Fruit fly (Drosophila melanogaster) whole organism, embryonic: ENCODE measurements around the gene ec.

Source experiments
- Awh ChIP-seq: fragments of 200-800 bp; sonication (Bioruptor generic); IDR thresholded peaks from 2 replicates; pipeline ENCODE4, ENCODE4 v1.3.6; 2022; ENCODE audit warnings: missing biosample characterization, missing genetic modification characterization
- B-H2 ChIP-seq: fragments of 200-800 bp; sonication (Bioruptor generic); optimal IDR thresholded peaks from 2 replicates; lab custom pipeline; 2018; ENCODE audit warnings: missing biosample characterization, mild to moderate bottlenecking, missing genetic modification characterization
- CG10147 ChIP-seq: fragments of 200-800 bp; sonication (Bioruptor generic); optimal IDR thresholded peaks from 2 replicates; lab custom pipeline; 2019; ENCODE audit warnings: missing biosample characterization, mild to moderate bottlenecking, missing genetic modification characterization, moderate library complexity
- CG10565 ChIP-seq: fragments of 200-800 bp; sonication (Bioruptor generic); optimal IDR thresholded peaks from 3 replicates; lab custom pipeline; 2016; ENCODE audit warnings: missing biosample characterization, mild to moderate bottlenecking, missing genetic modification characterization
- CG12104 ChIP-seq: fragments of 200-800 bp; sonication (Bioruptor generic); optimal IDR thresholded peaks from 3 replicates; lab custom pipeline; 2016; ENCODE audit warnings: missing biosample characterization, missing genetic modification characterization
- CG13123 ChIP-seq: fragments of 200-800 bp; sonication (Bioruptor generic); optimal IDR thresholded peaks from 2 replicates; lab custom pipeline; 2016; ENCODE audit warnings: missing biosample characterization, missing genetic modification characterization
- CG13424 ChIP-seq: fragments of 200-800 bp; sonication (Bioruptor generic); optimal IDR thresholded peaks from 2 replicates; lab custom pipeline; 2019; ENCODE audit warnings: missing biosample characterization, mild to moderate bottlenecking, missing genetic modification characterization, moderate library complexity
- CG13894 ChIP-seq: fragments of 200-800 bp; sonication (Bioruptor generic); optimal IDR thresholded peaks from 3 replicates; lab custom pipeline; 2018; ENCODE audit warnings: missing biosample characterization, mild to moderate bottlenecking, missing genetic modification characterization, moderate library complexity
- CG14014 ChIP-seq: fragments of 200-800 bp; sonication (Bioruptor generic); IDR thresholded peaks from 2 replicates; pipeline ENCODE4 v1.3.6; 2022; ENCODE audit warnings: missing biosample characterization, missing genetic modification characterization
- CG16779 ChIP-seq: fragments of 200-800 bp; sonication (Bioruptor generic); IDR thresholded peaks from 2 replicates; pipeline ENCODE4 v1.3.6; 2022; ENCODE audit warnings: missing biosample characterization, missing genetic modification characterization
- CG18011 ChIP-seq: fragments of 200-800 bp; sonication (Bioruptor generic); optimal IDR thresholded peaks from 2 replicates; lab custom pipeline; 2017; ENCODE audit warnings: missing biosample characterization, missing genetic modification characterization, mild to moderate bottlenecking, moderate library complexity, missing genotype
- CG1832 ChIP-seq: fragments of 200-800 bp; sonication (Bioruptor generic); optimal IDR thresholded peaks from 2 replicates; lab custom pipeline; 2017; ENCODE audit warnings: missing biosample characterization, mild to moderate bottlenecking, missing genetic modification characterization, inconsistent platforms
- CG2202 ChIP-seq: fragments of 200-800 bp; sonication (Bioruptor generic); optimal IDR thresholded peaks from 2 replicates; lab custom pipeline; 2018; ENCODE audit warnings: missing biosample characterization, mild to moderate bottlenecking, missing genetic modification characterization
- CG32767 ChIP-seq: fragments of 200-800 bp; sonication (Bioruptor generic); IDR thresholded peaks from 2 replicates; pipeline ENCODE4 v1.3.6; 2022; ENCODE audit warnings: missing biosample characterization, missing genetic modification characterization
- CG3281 ChIP-seq: fragments of 200-800 bp; sonication (Bioruptor generic); optimal IDR thresholded peaks from 3 replicates; lab custom pipeline; 2017; ENCODE audit warnings: missing biosample characterization, mild to moderate bottlenecking, missing genetic modification characterization
- CG34376 ChIP-seq: fragments of 200-800 bp; sonication (Bioruptor generic); optimal IDR thresholded peaks from 2 replicates; lab custom pipeline; 2018; ENCODE audit warnings: missing biosample characterization, mild to moderate bottlenecking, missing genetic modification characterization
- CG3847 ChIP-seq: fragments of 200-800 bp; sonication (Bioruptor generic); IDR thresholded peaks from 2 replicates; pipeline ENCODE4 v1.3.6; 2022; ENCODE audit warnings: missing biosample characterization, missing genetic modification characterization
- CG4854 ChIP-seq: fragments of 200-800 bp; sonication (Bioruptor generic); optimal IDR thresholded peaks from 2 replicates; lab custom pipeline; 2016; ENCODE audit warnings: missing biosample characterization, missing genetic modification characterization, inconsistent platforms
- CG6683 ChIP-seq: fragments of 200-800 bp; sonication (Bioruptor generic); optimal IDR thresholded peaks from 2 replicates; lab custom pipeline; 2017; ENCODE audit warnings: missing biosample characterization, mild to moderate bottlenecking, missing genetic modification characterization, missing genetic modification reagents
- CG8290 ChIP-seq, 3 experiments: fragments of 200-800 bp; sonication (Bioruptor generic); optimal IDR thresholded peaks; 2 replicates each; lab custom pipeline; 2016 to 2019; ENCODE audit warnings: missing biosample characterization in 3 of 3, missing genetic modification characterization in 3 of 3, mild to moderate bottlenecking in 2 of 3, moderate library complexity in 1 of 3
- CG9797 ChIP-seq: fragments of 200-800 bp; sonication (Bioruptor generic); optimal IDR thresholded peaks from 3 replicates; lab custom pipeline; 2018; ENCODE audit warnings: missing biosample characterization, mild to moderate bottlenecking, missing genetic modification characterization
- D19B ChIP-seq: fragments of 200-800 bp; sonication (Bioruptor generic); optimal IDR thresholded peaks from 2 replicates; lab custom pipeline; 2017; ENCODE audit warnings: missing biosample characterization, mild to moderate bottlenecking, missing genetic modification characterization
- Dek ChIP-seq: fragments of 200-800 bp; sonication (Bioruptor generic); optimal IDR thresholded peaks from 3 replicates; lab custom pipeline; 2019; ENCODE audit warnings: missing biosample characterization, mild to moderate bottlenecking, missing genetic modification characterization, moderate library complexity
- Dref ChIP-seq: fragments of 200-800 bp; sonication (Bioruptor generic); IDR thresholded peaks from 2 replicates; pipeline ENCODE4 v1.3.6; 2022; ENCODE audit warnings: missing biosample characterization, missing genetic modification characterization
- E2f1 ChIP-seq: fragments of 200-800 bp; sonication (Bioruptor generic); IDR thresholded peaks from 2 replicates; pipeline ENCODE4 v1.3.6; 2022; ENCODE audit warnings: missing biosample characterization, missing genetic modification characterization
- E2f2 ChIP-seq: fragments of 200-800 bp; sonication (Bioruptor generic); IDR thresholded peaks from 2 replicates; pipeline ENCODE4 v1.3.6; 2022; ENCODE audit warnings: missing biosample characterization, missing genetic modification characterization
- HHEX ChIP-seq: fragments of 200-800 bp; sonication (Bioruptor generic); optimal IDR thresholded peaks from 3 replicates; lab custom pipeline; 2017; ENCODE audit warnings: missing biosample characterization, mild to moderate bottlenecking, missing genetic modification characterization, missing genetic modification reagents
- HLH4C ChIP-seq: fragments of 200-800 bp; sonication (Bioruptor generic); IDR thresholded peaks from 3 replicates; pipeline ENCODE4 v1.3.6; 2022; ENCODE audit warnings: missing biosample characterization, missing genetic modification characterization; ENCODE audit not compliant: partially characterized antibody
- Hr39 ChIP-seq: fragments of >200 bp; optimal IDR thresholded peaks from 2 replicates; lab custom pipeline; 2017
- Trl ChIP-seq, 3 experiments: fragments of >200 bp in 2 of 3; fragments of 200-800 bp in 1 of 3; sonication (Bioruptor generic) in 1 of 3; optimal IDR thresholded peaks; 2 replicates in 1 of 3; 3 replicates in 2 of 3; lab custom pipeline; 2016 to 2017; ENCODE audit warnings: missing biosample characterization in 1 of 3, missing genetic modification characterization in 1 of 3
- aop ChIP-seq: fragments of 200-800 bp; sonication (Bioruptor generic); IDR thresholded peaks from 2 replicates; pipeline ENCODE4 v1.3.6; 2022; ENCODE audit warnings: missing biosample characterization, missing genetic modification characterization
- bab2 ChIP-seq: fragments of 200-800 bp; sonication (Bioruptor generic); optimal IDR thresholded peaks from 2 replicates; lab custom pipeline; 2016; ENCODE audit warnings: missing biosample characterization, missing genetic modification characterization
- corto ChIP-seq: fragments of 200-800 bp; sonication (Bioruptor generic); optimal IDR thresholded peaks from 2 replicates; lab custom pipeline; 2016; ENCODE audit warnings: missing biosample characterization, mild to moderate bottlenecking, missing genetic modification characterization, moderate library complexity
- da ChIP-seq: fragments of 200-800 bp; sonication (Bioruptor generic); optimal IDR thresholded peaks from 2 replicates; lab custom pipeline; 2016; ENCODE audit warnings: missing biosample characterization, missing genetic modification characterization
- disco-r ChIP-seq: fragments of 200-800 bp; sonication (Bioruptor generic); optimal IDR thresholded peaks from 2 replicates; lab custom pipeline; 2016; ENCODE audit warnings: missing biosample characterization, missing genetic modification characterization
- emc ChIP-seq: fragments of 200-800 bp; sonication (Bioruptor generic); optimal IDR thresholded peaks from 2 replicates; lab custom pipeline; 2016; ENCODE audit warnings: missing biosample characterization, missing genetic modification characterization
- en ChIP-seq: fragments of 200-800 bp; sonication (Bioruptor generic); optimal IDR thresholded peaks from 2 replicates; lab custom pipeline; 2016; ENCODE audit warnings: missing biosample characterization, missing genetic modification characterization
- grn ChIP-seq: fragments of 200-800 bp; sonication (Bioruptor generic); optimal IDR thresholded peaks from 3 replicates; lab custom pipeline; 2017; ENCODE audit warnings: missing biosample characterization, missing genetic modification characterization
- gsb ChIP-seq: fragments of 200-800 bp; sonication (Bioruptor generic); IDR thresholded peaks from 2 replicates; pipeline ENCODE4 v1.3.6; 2022; ENCODE audit warnings: missing biosample characterization, missing genetic modification characterization
- h ChIP-seq: fragments of >200 bp; optimal IDR thresholded peaks from 2 replicates; lab custom pipeline; 2017
- kni ChIP-seq: fragments of 200-800 bp; sonication (Bioruptor generic); optimal IDR thresholded peaks from 3 replicates; lab custom pipeline; 2017; ENCODE audit warnings: mild to moderate bottlenecking, missing biosample characterization, missing genetic modification reagents, missing genetic modification characterization
- lbe ChIP-seq: fragments of 200-800 bp; sonication (Bioruptor generic); optimal IDR thresholded peaks from 2 replicates; lab custom pipeline; 2016; ENCODE audit warnings: missing biosample characterization, mild to moderate bottlenecking, missing genetic modification characterization
- oc ChIP-seq: fragments of 200-800 bp; sonication (Bioruptor generic); optimal IDR thresholded peaks from 2 replicates; lab custom pipeline; 2018; ENCODE audit warnings: missing biosample characterization, mild to moderate bottlenecking, missing genetic modification characterization, moderate library complexity
- org-1 ChIP-seq: fragments of 200-800 bp; sonication (Bioruptor generic); optimal IDR thresholded peaks from 2 replicates; lab custom pipeline; 2017; ENCODE audit warnings: missing biosample characterization, missing genetic modification characterization
- phol ChIP-seq: fragments of 200-800 bp; sonication (Bioruptor generic); optimal IDR thresholded peaks from 3 replicates; lab custom pipeline; 2018; ENCODE audit warnings: missing biosample characterization, mild to moderate bottlenecking, missing genetic modification characterization, moderate library complexity
- rib ChIP-seq: fragments of 200-800 bp; sonication (Bioruptor generic); IDR thresholded peaks from 2 replicates; pipeline ENCODE4 v1.3.6; 2022; ENCODE audit warnings: missing biosample characterization, missing genetic modification characterization
- sc ChIP-seq, 3 experiments: fragments of >200 bp in 2 of 3; fragments of 200-800 bp in 1 of 3; sonication (Bioruptor generic) in 1 of 3; optimal IDR thresholded peaks; 2 replicates in 2 of 3; 3 replicates in 1 of 3; lab custom pipeline; 2017; ENCODE audit warnings: mild to moderate bottlenecking in 1 of 3, missing biosample characterization in 1 of 3, missing genetic modification characterization in 1 of 3, missing genetic modification reagents in 1 of 3
- seq ChIP-seq: fragments of 200-800 bp; sonication (Bioruptor generic); IDR thresholded peaks from 2 replicates; pipeline ENCODE4 v1.3.6; 2022; ENCODE audit warnings: missing biosample characterization, missing genetic modification characterization
- shn ChIP-seq: fragments of 200-800 bp; sonication (Bioruptor generic); optimal IDR thresholded peaks from 3 replicates; lab custom pipeline; 2016; ENCODE audit warnings: missing biosample characterization, missing genetic modification characterization
- sim ChIP-seq: fragments of 200-800 bp; sonication (Bioruptor generic); IDR thresholded peaks from 2 replicates; pipeline ENCODE4 v1.3.6; 2022; ENCODE audit warnings: missing biosample characterization, missing genetic modification characterization
- wek ChIP-seq: fragments of 200-800 bp; sonication (Bioruptor generic); optimal IDR thresholded peaks from 3 replicates; lab custom pipeline; 2018; ENCODE audit warnings: missing biosample characterization, mild to moderate bottlenecking, missing genetic modification characterization, moderate library complexity

Gene ec

DNA sequence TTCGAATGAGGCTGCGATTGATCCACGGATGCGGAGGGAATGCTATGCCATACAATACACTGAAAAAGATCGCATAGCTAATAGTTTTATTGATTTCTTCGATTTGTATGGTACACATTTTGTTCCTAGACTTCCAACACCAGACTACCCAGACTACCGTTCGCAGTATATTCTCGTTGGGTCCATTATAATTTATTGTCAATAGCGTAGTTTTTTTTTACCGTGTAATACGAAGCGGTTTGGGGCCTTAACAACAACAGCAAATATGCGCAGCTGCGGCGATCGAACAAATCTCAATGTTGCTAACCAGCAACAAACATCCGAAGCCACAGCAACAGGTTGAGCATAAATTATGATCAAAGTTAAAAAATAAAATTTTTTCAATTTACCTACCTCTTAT, 27.1 kb downstream of the ec start (continued):
- TF ChIP-seq E2f1 (GFP tag; lab: Robert Waterston, UW) (peak; percentile 75), disco-r (peak; percentile 68), oc (peak; percentile 74), CG13424 (tag; lab: Kevin White, UChicago) (peak; percentile 87), CG9797 (GFP tag; lab: Kevin White, UChicago) (no peak), CG16779 (GFP tag; lab: Robert Waterston, UW) (0 out of 2 replicates have a peak, but pooled peaks have one; percentile 35), wek (GFP tag; lab: Kevin White, UChicago) (peak; percentile 79), Dref (GFP tag; lab: Robert Waterston, UW) (no peak), Hr39 (lab: Kevin White, UChicago) (no peak), CG10565 (GFP tag; lab: Kevin White, UChicago) (no peak), CG1832 (GFP tag; lab: Kevin White, UChicago) (no peak), CG18011 (peak; percentile 39), D19B (GFP tag; lab: Kevin White, UChicago) (peak; percentile 45), E2f2 (peak; percentile 42; the same call in 1 of the 2 replicates), shn (GFP tag; lab: Kevin White, UChicago) (peak; percentile 81), org-1 (GFP tag; lab: Kevin White, UChicago) (peak; percentile 64), bab2 (peak; percentile 80), kni (peak; percentile 33), seq (GFP tag; lab: Robert Waterston, UW) (peak; percentile 80), HHEX (GFP tag; lab: Kevin White, UChicago) (peak; percentile 82), CG12104 (GFP tag; lab: Kevin White, UChicago) (peak; percentile 51), da (GFP tag; lab: Kevin White, UChicago) (peak; percentile 56), CG3847 (GFP tag; lab: Robert Waterston, UW) (peak; percentile 68), aop (0 out of 2 replicates have a peak, but pooled peaks have one; percentile 45), rib (GFP tag; lab: Robert Waterston, UW) (0 out of 2 replicates have a peak, but pooled peaks have one; percentile 14), sim (peak; percentile 71), Awh (GFP tag; lab: Robert Waterston, UW) (peak; percentile 81), emc (GFP tag; lab: Kevin White, UChicago) (peak; percentile 45), CG3281 (GFP tag; lab: Kevin White, UChicago) (peak; percentile 76)

DNA sequence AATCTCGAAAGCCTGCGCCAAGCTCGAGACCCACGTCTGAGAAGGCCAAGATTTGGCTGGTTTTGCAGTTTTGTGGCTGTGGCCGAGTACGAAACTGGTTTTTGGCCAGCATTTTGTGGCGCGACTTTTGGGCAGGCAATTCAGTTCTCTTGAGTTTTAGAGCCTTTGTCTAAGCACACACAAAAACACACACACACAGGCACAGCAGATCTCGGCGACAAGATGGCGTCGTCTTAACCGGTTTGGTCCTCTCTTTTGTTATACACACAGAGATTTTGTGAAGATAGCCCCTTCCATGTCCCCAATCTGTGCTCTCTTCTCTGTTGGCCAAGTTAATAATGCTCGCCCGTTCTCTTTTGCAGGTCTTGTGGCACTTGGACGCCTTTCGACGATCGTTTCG, 29.5 kb downstream of the ec start:
- TF ChIP-seq CG2202 (tag; lab: Kevin White, UChicago) (no peak), B-H2 (GFP tag; lab: Kevin White, UChicago) (peak; percentile 19), CG4854 (GFP tag; lab: Kevin White, UChicago) (no peak), CG16779 (GFP tag; lab: Robert Waterston, UW) (no peak), CG13123 (GFP tag; lab: Kevin White, UChicago) (no peak), CG34376 (GFP tag; lab: Kevin White, UChicago) (peak; percentile 24), CG32767 (GFP tag; lab: Robert Waterston, UW) (peak; percentile 65; the same call in 1 of the 2 replicates), CG6683 (GFP tag; lab: Kevin White, UChicago) (no peak), grn (peak; percentile 39), phol (tag; lab: Kevin White, UChicago) (peak; percentile 78), Trl (optimal IDR thresholded peaks at IDR 0.05; lab: Kevin White, UChicago) (peak; percentile 52 to 68), Trl (GFP tag; optimal IDR thresholded peaks at IDR 0.05; lab: Kevin White, UChicago) (no peak), h (lab: Kevin White, UChicago) (no peak), CG13894 (peak; percentile 46), corto (GFP tag; lab: Kevin White, UChicago) (peak; percentile 15), lbe (GFP tag; lab: Kevin White, UChicago) (peak; percentile 70), CG14014 (peak; percentile 21; the same call in 1 of the 2 replicates), Dek (tag; lab: Kevin White, UChicago) (no peak), en (GFP tag; lab: Kevin White, UChicago) (no peak), sc (optimal IDR thresholded peaks at IDR 0.05; lab: Kevin White, UChicago) (no peak), sc (GFP tag; optimal IDR thresholded peaks at IDR 0.05; lab: Kevin White, UChicago) (no peak), CG10147 (GFP tag; lab: Kevin White, UChicago) (peak; percentile 42), HLH4C (no peak), gsb (GFP tag; lab: Robert Waterston, UW) (no peak), CG8290 (GFP tag; optimal IDR thresholded peaks at IDR 0.05; lab: Kevin White, UChicago) (no peak), CG8290 (tag; optimal IDR thresholded peaks at IDR 0.05; lab: Kevin White, UChicago) (no peak)
